Worm (Caenorhabditis elegans) whole organism, L3 larva: ENCODE data around the gene srx-121.
"Not testable (repeated sequence)": the region's sequence is repeated elsewhere in the genome, so short reads cannot be mapped to it uniquely, and the experiment has no call there.

Experiments used
- aly-2 ChIP-seq: fragments of 150-350 bp; optimal IDR thresholded peaks from 2 replicates; lab custom pipeline; 2014; ENCODE audit warnings: missing biosample characterization, missing genetic modification characterization
- ceh-82 ChIP-seq: fragments of 150-350 bp; optimal IDR thresholded peaks from 2 replicates; lab custom pipeline; 2014; ENCODE audit warnings: missing biosample characterization, missing genetic modification characterization
- egl-27 ChIP-seq: sonication (generic microtip); optimal IDR thresholded peaks from 4 replicates; lab custom pipeline; 2017; ENCODE audit warnings: missing biosample characterization, missing genetic modification reagents, missing genetic modification characterization
- egl-5 ChIP-seq: fragments of 150-350 bp; optimal IDR thresholded peaks from 2 replicates; lab custom pipeline; 2017; ENCODE audit warnings: missing biosample characterization, missing genetic modification reagents, missing genetic modification characterization, inconsistent platforms
- elt-3 ChIP-seq, 3 experiments: fragments of 150-350 bp in 1 of 3; sonication (generic microtip) in 2 of 3; optimal IDR thresholded peaks; 2 replicates in 2 of 3; 4 replicates in 1 of 3; lab custom pipeline; 2014 to 2017; ENCODE audit warnings: missing biosample characterization in 3 of 3, missing genetic modification characterization in 3 of 3
- jun-1 ChIP-seq: fragments of 150-350 bp; optimal IDR thresholded peaks from 2 replicates; lab custom pipeline; 2014; ENCODE audit warnings: missing biosample characterization, missing genetic modification reagents, missing genetic modification characterization
- lin-15B ChIP-seq: fragments of 150-350 bp; optimal IDR thresholded peaks from 2 replicates; lab custom pipeline; 2014; ENCODE audit warnings: missing biosample characterization, missing genetic modification characterization
- lin-39 ChIP-seq: fragments of 150-350 bp; optimal IDR thresholded peaks from 2 replicates; lab custom pipeline; 2018; ENCODE audit warnings: missing biosample characterization, missing genetic modification reagents, missing genetic modification characterization
- lsy-12 ChIP-seq: sonication (generic microtip); optimal IDR thresholded peaks from 2 replicates; lab custom pipeline; 2016; ENCODE audit warnings: mild to moderate bottlenecking, missing genetic modification characterization, missing compliant biosample characterization
- mdl-1 ChIP-seq: fragments of 150-350 bp; optimal IDR thresholded peaks from 2 replicates; lab custom pipeline; 2014; ENCODE audit warnings: missing biosample characterization, missing genetic modification characterization
- mml-1 ChIP-seq: fragments of 150-350 bp; sonication (generic microtip); optimal IDR thresholded peaks from 3 replicates; lab custom pipeline; 2014; ENCODE audit warnings: missing biosample characterization, missing genetic modification characterization
- nfya-1 ChIP-seq: sonication (generic microtip); optimal IDR thresholded peaks from 2 replicates; lab custom pipeline; 2017; ENCODE audit warnings: missing genetic modification characterization, mild to moderate bottlenecking, missing compliant biosample characterization, antibody characterized with exemption, moderate library complexity; ENCODE audit not compliant: insufficient read depth
- nhr-11 ChIP-seq: fragments of 150-350 bp; optimal IDR thresholded peaks from 2 replicates; lab custom pipeline; 2014; ENCODE audit warnings: missing biosample characterization, missing genetic modification characterization
- nhr-23 ChIP-seq: fragments of 150-350 bp; optimal IDR thresholded peaks from 2 replicates; lab custom pipeline; 2014; ENCODE audit warnings: missing biosample characterization, missing genetic modification reagents, missing genetic modification characterization
- nhr-28 ChIP-seq: fragments of 150-350 bp; optimal IDR thresholded peaks from 2 replicates; lab custom pipeline; 2014; ENCODE audit warnings: missing biosample characterization, missing genetic modification characterization
- nhr-43 ChIP-seq: sonication (generic microtip); optimal IDR thresholded peaks from 2 replicates; lab custom pipeline; 2016; ENCODE audit warnings: mild to moderate bottlenecking, missing genetic modification characterization, missing compliant biosample characterization; ENCODE audit not compliant: poor library complexity, severe bottlenecking
- nhr-67 ChIP-seq: fragments of 150-350 bp; optimal IDR thresholded peaks from 2 replicates; lab custom pipeline; 2014; ENCODE audit warnings: missing biosample characterization, missing genetic modification characterization
- nhr-77 ChIP-seq: fragments of 150-350 bp; optimal IDR thresholded peaks from 2 replicates; lab custom pipeline; 2014; ENCODE audit warnings: missing biosample characterization, missing genetic modification characterization
- pha-4 ChIP-seq: fragments of 150-350 bp; optimal IDR thresholded peaks from 2 replicates; lab custom pipeline; 2014; ENCODE audit warnings: missing biosample characterization, missing genetic modification reagents, missing genetic modification characterization
- pqm-1 ChIP-seq: fragments of 150-350 bp; optimal IDR thresholded peaks from 2 replicates; lab custom pipeline; 2017; ENCODE audit warnings: missing biosample characterization, missing genetic modification characterization, inconsistent platforms
- sea-2 ChIP-seq: fragments of 150-350 bp; sonication (generic microtip); optimal IDR thresholded peaks from 4 replicates; lab custom pipeline; 2014; ENCODE audit warnings: missing biosample characterization, missing genetic modification reagents, missing genetic modification characterization
- snpc-4 ChIP-seq: fragments of 150-350 bp; optimal IDR thresholded peaks from 2 replicates; lab custom pipeline; 2014; ENCODE audit warnings: missing biosample characterization, missing genetic modification characterization
- unc-62 ChIP-seq: fragments of 150-350 bp; sonication (generic microtip); optimal IDR thresholded peaks from 4 replicates; lab custom pipeline; 2014; ENCODE audit warnings: missing biosample characterization, missing genetic modification reagents, missing genetic modification characterization
- zag-1 ChIP-seq: fragments of 150-350 bp; optimal IDR thresholded peaks from 2 replicates; lab custom pipeline; 2014; ENCODE audit warnings: missing biosample characterization, missing genetic modification characterization
- ztf-11 ChIP-seq: fragments of 150-350 bp; optimal IDR thresholded peaks from 2 replicates; lab custom pipeline; 2014; ENCODE audit warnings: missing biosample characterization, missing genetic modification characterization
- ztf-4 ChIP-seq: fragments of 150-350 bp; optimal IDR thresholded peaks from 2 replicates; lab custom pipeline; 2014; ENCODE audit warnings: missing biosample characterization, missing genetic modification characterization

Gene srx-121

ce11 chrV:3372673-3373072, at the start of gene srx-121:
TSS of gene srx-121 (minus strand) at chrV:3372773.
- TF ChIP-seq pha-4 (tag; lab: Kevin White, UChicago) (no peak), ztf-4 (tag; lab: Kevin White, UChicago) (no peak), lin-15B (tag; lab: Kevin White, UChicago) (no peak), ztf-11 (no peak)

ce11 chrV:3417928-3418327, 45.4 kb upstream of the srx-121 start, which contains the start of gene T20D4.3:
TSS of gene T20D4.3 (plus strand) at chrV:3418228.
- TF ChIP-seq egl-5 (no peak), ztf-11 (no peak), elt-3 (tag; optimal IDR thresholded peaks at IDR 0.05; lab: Kevin White, UChicago) (no peak), jun-1 (tag; lab: Kevin White, UChicago) (no peak)

- no peak for TF ChIP-seq lin-15B (tag; lab: Kevin White, UChicago)
- peak; percentile 36 for TF ChIP-seq nhr-23
Observed at ce11 chrV:3413010-3413409, 40.4 kb upstream of the srx-121 start, which contains the start of gene txt-11. TSS of gene txt-11 (plus strand) at chrV:3413310.

- TF ChIP-seq lin-39 (peak; percentile 33), pqm-1 (no peak), lin-15B (tag; lab: Kevin White, UChicago) (no peak), nhr-43 (tag; lab: Kevin White, UChicago) (no peak), mdl-1 (tag; lab: Kevin White, UChicago) (peak; percentile 6), egl-5 (no peak), nhr-23 (peak; percentile 56), nfya-1 (peak; percentile 20), ceh-82 (tag; lab: Kevin White, UChicago) (no peak)
Observed at ce11 chrV:3410098-3410570, 37.6 kb upstream of the srx-121 start, which contains the start of gene arrd-22. TSS of gene arrd-22 (plus strand) at chrV:3410520.

ce11 chrV:3409498-3409897, 36.9 kb upstream of the srx-121 start:
- TF ChIP-seq nhr-11 (tag; lab: Kevin White, UChicago) (no peak), lin-39 (peak; percentile 75)

ce11 chrV:3408602-3409001, 36.0 kb upstream of the srx-121 start, which contains the start of gene T20D4.7:
TSS of gene T20D4.7 (plus strand) at chrV:3408902.
- TF ChIP-seq lsy-12 (no peak), pha-4 (tag; lab: Kevin White, UChicago) (no peak), nhr-67 (tag; lab: Kevin White, UChicago) (no peak)

- not testable (repeated sequence) for TF ChIP-seq mml-1; snpc-4 (tag; lab: Kevin White, UChicago); nhr-77 (tag; lab: Kevin White, UChicago)
Observed at ce11 chrV:3399952-3400351, 27.4 kb upstream of the srx-121 start, which contains the start of gene T20D4.10. TSS of gene T20D4.10 (plus strand) at chrV:3400252.

ce11 chrV:3398314-3398713, 25.7 kb upstream of the srx-121 start, which contains the start of gene T20D4.11:
TSS of gene T20D4.11 (plus strand) at chrV:3398690.
- TF ChIP-seq sea-2 (GFP tag; lab: Kevin White, UChicago) (no peak), aly-2 (tag; lab: Kevin White, UChicago) (no peak), egl-27 (tag; lab: Kevin White, UChicago) (no peak), ceh-82 (tag; lab: Kevin White, UChicago) (no peak), unc-62 (no peak), snpc-4 (tag; lab: Kevin White, UChicago) (no peak), nhr-28 (tag; lab: Kevin White, UChicago) (no peak)
- TF ChIP-seq, all 47 proteins: peak for 0

ce11 chrV:3396765-3397164, 24.2 kb upstream of the srx-121 start, which contains the start of gene T20D4.12:
TSS of gene T20D4.12 (plus strand) at chrV:3397065.
- TF ChIP-seq sea-2 (GFP tag; lab: Kevin White, UChicago); zag-1 (tag; lab: Kevin White, UChicago); nhr-77 (tag; lab: Kevin White, UChicago): not testable (repeated sequence)
